Worm (Caenorhabditis elegans): Measurements from ENCODE around the gene F21C10.3.
A peak's percentile ranks its signal among the peaks of the same experiment; 100 is the strongest.

Gene F21C10.3

ce11 chrV:9127773-9128172 is at the start of gene F21C10.3:
Gene F21C10.3 (plus strand): TSS chrV:9128073.
- no peak for TF ChIP-seq ztf-26 (tag; optimal IDR thresholded peaks at IDR 0.05)
- TF ChIP-seq F39B2.1 (GFP tag; IDR thresholded peaks at IDR 0.05), result no peak
- no peak for TF ChIP-seq nfya-1 (tag; optimal IDR thresholded peaks at IDR 0.05; ENCODE audit: borderline replicate concordance, insufficient read depth)
- no peak for TF ChIP-seq gei-17 (GFP tag; optimal IDR thresholded peaks at IDR 0.05)
- TF ChIP-seq lin-40 (tag; optimal IDR thresholded peaks at IDR 0.05), result no peak
- no peak for TF ChIP-seq sdz-38 (tag; optimal IDR thresholded peaks at IDR 0.05)
- TF ChIP-seq efl-1 (GFP tag; optimal IDR thresholded peaks at IDR 0.05), result no peak
- TF ChIP-seq ets-4 (GFP tag; optimal IDR thresholded peaks at IDR 0.05), result no peak
- no peak for TF ChIP-seq K12H6.12 (tag; optimal IDR thresholded peaks at IDR 0.05)
- TF ChIP-seq sea-2 (GFP tag; IDR thresholded peaks at IDR 0.05), result no peak
- no peak for TF ChIP-seq C06A6.2 (GFP tag; conservative IDR thresholded peaks at IDR 0.05)
- no peak for TF ChIP-seq D2030.7 (GFP tag; IDR thresholded peaks at IDR 0.05)

DNA sequence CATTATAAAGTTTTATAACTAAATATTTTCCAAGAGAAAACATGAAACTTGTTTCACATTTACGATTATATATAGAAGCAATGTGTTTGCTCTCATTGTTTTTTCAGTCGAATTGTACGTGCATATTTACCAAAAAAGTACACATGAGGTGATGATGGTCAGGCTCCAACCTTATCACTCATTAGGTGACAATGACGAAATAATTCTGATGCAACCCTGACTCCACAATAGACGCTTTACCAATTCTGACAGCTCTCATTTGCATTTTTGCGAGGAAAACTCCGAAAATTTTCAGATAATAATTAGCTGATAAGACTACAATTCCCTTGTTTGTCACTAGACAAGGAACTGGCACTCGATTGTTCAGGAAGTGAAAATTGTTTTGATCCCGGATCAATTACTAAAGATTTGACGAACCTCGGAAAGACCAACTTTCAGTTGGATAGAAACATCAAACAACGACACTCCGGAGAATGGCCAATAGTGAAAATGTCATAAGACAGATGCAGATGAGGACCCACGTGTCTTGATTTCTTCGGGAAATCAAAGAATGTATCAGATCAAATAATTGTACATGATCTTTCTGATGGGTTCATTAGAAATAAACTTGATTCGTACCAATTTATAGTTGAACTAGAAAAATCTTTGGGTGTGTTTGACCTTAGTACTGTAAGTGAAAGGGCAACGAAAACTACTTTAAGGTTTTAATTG is 48.9 kb upstream of the F21C10.3 start:
- TF ChIP-seq ztf-26 (tag; optimal IDR thresholded peaks at IDR 0.05) (no peak), die-1 (tag; optimal IDR thresholded peaks at IDR 0.05) (no peak), C06A6.2 (GFP tag; conservative IDR thresholded peaks at IDR 0.05) (no peak), ceh-79 (tag; optimal IDR thresholded peaks at IDR 0.05) (no peak), F33H1.4 (GFP tag; IDR thresholded peaks at IDR 0.05) (no peak), ceh-58 (GFP tag; IDR thresholded peaks at IDR 0.05) (no peak), lir-1 (GFP tag; conservative IDR thresholded peaks at IDR 0.05) (no peak), xnd-1 (tag; optimal IDR thresholded peaks at IDR 0.05) (no peak), atf-7 (tag; optimal IDR thresholded peaks at IDR 0.05) (peak; percentile 50), snpc-4 (GFP tag; optimal IDR thresholded peaks at IDR 0.05) (no peak), snpc-4 (tag; optimal IDR thresholded peaks at IDR 0.05) (peak in 1 of 4 experiments; percentile 1), dpl-1 (GFP tag; optimal IDR thresholded peaks at IDR 0.05) (no peak), sea-2 (GFP tag; IDR thresholded peaks at IDR 0.05) (no peak), tbp1 (GFP tag; optimal IDR thresholded peaks at IDR 0.05) (no peak), unc-130 (GFP tag; optimal IDR thresholded peaks at IDR 0.05) (no peak), lin-35 (GFP tag; optimal IDR thresholded peaks at IDR 0.05) (no peak), K11D2.4 (GFP tag; IDR thresholded peaks at IDR 0.05) (no peak), hlh-12 (tag; optimal IDR thresholded peaks at IDR 0.05) (no peak), ceh-100 (GFP tag; IDR thresholded peaks at IDR 0.05) (no peak), rcor-1 (GFP tag; IDR thresholded peaks at IDR 0.05) (no peak), ccch-3 (GFP tag; optimal IDR thresholded peaks at IDR 0.05) (no peak), hsf-1 (GFP tag; IDR thresholded peaks at IDR 0.05) (no peak), bed-2 (GFP tag; IDR thresholded peaks at IDR 0.05) (no peak), nhr-90 (tag; optimal IDR thresholded peaks at IDR 0.05) (peak; percentile 61), ztf-22 (GFP tag; optimal IDR thresholded peaks at IDR 0.05) (no peak), tbx-9 (tag; optimal IDR thresholded peaks at IDR 0.05; ENCODE audit: borderline replicate concordance) (no peak), mxl-1 (tag; optimal IDR thresholded peaks at IDR 0.05) (no peak), ceh-27 (GFP tag; optimal IDR thresholded peaks at IDR 0.05) (no peak), attf-3 (GFP tag; conservative IDR thresholded peaks at IDR 0.05) (no peak), aptf-2 (GFP tag; conservative IDR thresholded peaks at IDR 0.05) (no peak), Y79H2A.3 (GFP tag; conservative IDR thresholded peaks at IDR 0.05) (no peak), B0019.2 (GFP tag; conservative IDR thresholded peaks at IDR 0.05) (no peak), nhr-179 (tag; optimal IDR thresholded peaks at IDR 0.05) (no peak), madf-10 (tag; optimal IDR thresholded peaks at IDR 0.05) (no peak), nfya-2 (GFP tag; IDR thresholded peaks at IDR 0.05) (no peak), unc-62 (GFP tag; optimal IDR thresholded peaks at IDR 0.05) (peak; percentile 19), let-607 (tag; optimal IDR thresholded peaks at IDR 0.05) (peak in 1 of 2 experiments; percentile 31), fkh-3 (tag; optimal IDR thresholded peaks at IDR 0.05) (no peak), lin-40 (tag; optimal IDR thresholded peaks at IDR 0.05) (no peak)

Measured in whole organism, young adult.